Worm (Caenorhabditis elegans) whole organism, L2 larva: ENCODE measurements around the gene ubc-9.

ENCODE experiments used
- C34F6.9 ChIP-seq: fragments of 150-350 bp; optimal IDR thresholded peaks from 2 replicates; lab custom pipeline; 2014; ENCODE audit warnings: missing biosample characterization, missing genetic modification characterization
- F13H6.1 ChIP-seq: sonication (generic microtip); optimal IDR thresholded peaks from 2 replicates; lab custom pipeline; 2016; ENCODE audit warnings: missing genetic modification characterization, missing compliant biosample characterization
- R02D3.7 ChIP-seq: fragments of 150-350 bp; optimal IDR thresholded peaks from 2 replicates; lab custom pipeline; 2014; ENCODE audit warnings: missing biosample characterization, missing genetic modification characterization
- Y55F3AM.14 ChIP-seq: fragments of 200-800 bp; sonication (Bioruptor generic); optimal IDR thresholded peaks from 2 replicates; lab custom pipeline; 2018; ENCODE audit warnings: mild to moderate bottlenecking, missing genetic modification characterization, missing compliant biosample characterization
- ZK546.5 ChIP-seq: sonication (generic microtip); optimal IDR thresholded peaks from 2 replicates; lab custom pipeline; 2017; ENCODE audit warnings: missing biosample characterization, missing genetic modification characterization
- alr-1 ChIP-seq: fragments of 150-350 bp; optimal IDR thresholded peaks from 2 replicates; lab custom pipeline; 2014; ENCODE audit warnings: missing biosample characterization, missing genetic modification characterization
- aly-2 ChIP-seq: fragments of 150-350 bp; optimal IDR thresholded peaks from 2 replicates; lab custom pipeline; 2014; ENCODE audit warnings: missing biosample characterization, missing genetic modification characterization
- ama-1 ChIP-seq: fragments of 150-350 bp; optimal IDR thresholded peaks from 2 replicates; lab custom pipeline; 2018; ENCODE audit warnings: inconsistent platforms
- blmp-1 ChIP-seq: sonication (generic microtip); optimal IDR thresholded peaks from 2 replicates; lab custom pipeline; 2017; ENCODE audit warnings: missing genetic modification characterization, mild to moderate bottlenecking, missing compliant biosample characterization, antibody characterized with exemption, moderate library complexity; ENCODE audit not compliant: insufficient read depth
- ceh-16 ChIP-seq: fragments of 150-350 bp; optimal IDR thresholded peaks from 2 replicates; lab custom pipeline; 2014; ENCODE audit warnings: missing biosample characterization, missing genetic modification characterization
- ceh-82 ChIP-seq: fragments of 150-350 bp; optimal IDR thresholded peaks from 2 replicates; lab custom pipeline; 2014; ENCODE audit warnings: missing biosample characterization, missing genetic modification characterization
- crh-2 ChIP-seq: sonication (generic microtip); optimal IDR thresholded peaks from 2 replicates; lab custom pipeline; 2017; ENCODE audit warnings: missing biosample characterization, missing genetic modification characterization
- dmd-4 ChIP-seq: sonication (generic microtip); optimal IDR thresholded peaks from 2 replicates; lab custom pipeline; 2017; ENCODE audit warnings: missing biosample characterization, missing genetic modification characterization
- egl-27 ChIP-seq: sonication (generic microtip); optimal IDR thresholded peaks from 3 replicates; lab custom pipeline; 2017; ENCODE audit warnings: missing biosample characterization, missing genetic modification reagents, missing genetic modification characterization
- elt-1 ChIP-seq: fragments of 150-350 bp; optimal IDR thresholded peaks from 2 replicates; lab custom pipeline; 2014; ENCODE audit warnings: missing biosample characterization, missing genetic modification characterization
- elt-3 ChIP-seq: sonication (generic microtip); optimal IDR thresholded peaks from 2 replicates; lab custom pipeline; 2017; ENCODE audit warnings: missing biosample characterization, missing genetic modification characterization
- fos-1 ChIP-seq: fragments of 150-350 bp; optimal IDR thresholded peaks from 2 replicates; lab custom pipeline; 2014; ENCODE audit warnings: missing biosample characterization, missing genetic modification characterization
- gmeb-1 ChIP-seq: fragments of 150-350 bp; optimal IDR thresholded peaks from 2 replicates; lab custom pipeline; 2014; ENCODE audit warnings: missing biosample characterization, missing genetic modification characterization
- lin-11 ChIP-seq: fragments of 150-350 bp; sonication (generic microtip); optimal IDR thresholded peaks from 2 replicates; lab custom pipeline; 2014; ENCODE audit warnings: missing biosample characterization, missing genetic modification characterization, inconsistent platforms, mixed read lengths
- lin-13 ChIP-seq: fragments of 150-350 bp; optimal IDR thresholded peaks from 2 replicates; lab custom pipeline; 2014; ENCODE audit warnings: missing biosample characterization, missing genetic modification reagents, missing genetic modification characterization
- lin-39 ChIP-seq: fragments of 150-350 bp; optimal IDR thresholded peaks from 2 replicates; lab custom pipeline; 2014; ENCODE audit warnings: missing biosample characterization, missing genetic modification reagents, missing genetic modification characterization
- lsy-2 ChIP-seq, 2 experiments: fragments of 150-350 bp in 1 of 2; sonication (generic microtip) in 1 of 2; optimal IDR thresholded peaks; 2 replicates each; lab custom pipeline; 2014 to 2017; ENCODE audit warnings: missing biosample characterization in 2 of 2, missing genetic modification characterization in 2 of 2
- mab-5 ChIP-seq: fragments of 150-350 bp; optimal IDR thresholded peaks from 2 replicates; lab custom pipeline; 2014; ENCODE audit warnings: missing biosample characterization, missing genetic modification characterization
- mbf-1 ChIP-seq: sonication (generic microtip); optimal IDR thresholded peaks from 2 replicates; lab custom pipeline; 2017; ENCODE audit warnings: missing biosample characterization, missing genetic modification characterization
- mdl-1 ChIP-seq, 2 experiments: fragments of 150-350 bp in 1 of 2; sonication (generic microtip) in 1 of 2; optimal IDR thresholded peaks; 2 replicates each; lab custom pipeline; 2017; ENCODE audit warnings: missing biosample characterization in 2 of 2, missing genetic modification characterization in 2 of 2
- nhr-10 ChIP-seq: sonication (generic microtip); optimal IDR thresholded peaks from 2 replicates; lab custom pipeline; 2017; ENCODE audit warnings: missing biosample characterization, missing genetic modification characterization
- nhr-11 ChIP-seq: fragments of 150-350 bp; optimal IDR thresholded peaks from 2 replicates; lab custom pipeline; 2014; ENCODE audit warnings: missing biosample characterization, missing genetic modification characterization
- nhr-12 ChIP-seq: fragments of 150-350 bp; optimal IDR thresholded peaks from 2 replicates; lab custom pipeline; 2014; ENCODE audit warnings: missing biosample characterization, missing genetic modification characterization
- nhr-129 ChIP-seq: fragments of 150-350 bp; optimal IDR thresholded peaks from 2 replicates; lab custom pipeline; 2014; ENCODE audit warnings: missing biosample characterization, missing genetic modification characterization
- nhr-21 ChIP-seq: fragments of 150-350 bp; optimal IDR thresholded peaks from 2 replicates; lab custom pipeline; 2014; ENCODE audit warnings: missing biosample characterization, missing genetic modification characterization
- nhr-23 ChIP-seq: fragments of 150-350 bp; optimal IDR thresholded peaks from 2 replicates; lab custom pipeline; 2014; ENCODE audit warnings: missing biosample characterization, missing genetic modification reagents, missing genetic modification characterization
- nhr-237 ChIP-seq: fragments of 150-350 bp; optimal IDR thresholded peaks from 2 replicates; lab custom pipeline; 2014; ENCODE audit warnings: missing biosample characterization, missing genetic modification characterization
- nhr-25 ChIP-seq: fragments of 150-350 bp; sonication (generic microtip); optimal IDR thresholded peaks from 3 replicates; lab custom pipeline; 2014; ENCODE audit warnings: missing biosample characterization, missing genetic modification characterization
- nhr-6 ChIP-seq: fragments of 150-350 bp; optimal IDR thresholded peaks from 2 replicates; lab custom pipeline; 2014; ENCODE audit warnings: missing biosample characterization, missing genetic modification characterization
- nhr-77 ChIP-seq: fragments of 150-350 bp; optimal IDR thresholded peaks from 2 replicates; lab custom pipeline; 2014; ENCODE audit warnings: missing biosample characterization, missing genetic modification characterization
- peb-1 ChIP-seq: fragments of 150-350 bp; optimal IDR thresholded peaks from 2 replicates; lab custom pipeline; 2014; ENCODE audit warnings: missing biosample characterization, missing genetic modification characterization
- sem-4 ChIP-seq: fragments of 150-350 bp; optimal IDR thresholded peaks from 2 replicates; lab custom pipeline; 2014; ENCODE audit warnings: missing biosample characterization, missing genetic modification reagents, missing genetic modification characterization
- skn-1 ChIP-seq: sonication (generic microtip); optimal IDR thresholded peaks from 2 replicates; lab custom pipeline; 2017; ENCODE audit warnings: missing biosample characterization, missing genetic modification characterization
- sma-3 ChIP-seq: sonication (generic microtip); optimal IDR thresholded peaks from 2 replicates; lab custom pipeline; 2016; ENCODE audit warnings: missing genetic modification reagents, missing genetic modification characterization, missing compliant biosample characterization
- sma-9 ChIP-seq, 2 experiments: fragments of 150-350 bp in 1 of 2; sonication (generic microtip) in 1 of 2; optimal IDR thresholded peaks; 2 replicates each; lab custom pipeline; 2014 to 2016; ENCODE audit warnings: missing genetic modification characterization in 2 of 2, mild to moderate bottlenecking in 1 of 2, missing biosample characterization in 1 of 2, missing compliant biosample characterization in 1 of 2, missing genetic modification reagents in 1 of 2, moderate library complexity in 1 of 2
- snpc-4 ChIP-seq: fragments of 150-350 bp; optimal IDR thresholded peaks from 2 replicates; lab custom pipeline; 2014; ENCODE audit warnings: missing biosample characterization, missing genetic modification characterization
- unc-39 ChIP-seq: fragments of 150-350 bp; optimal IDR thresholded peaks from 2 replicates; lab custom pipeline; 2014; ENCODE audit warnings: missing biosample characterization, missing genetic modification characterization
- unc-55 ChIP-seq: fragments of 150-350 bp; sonication (generic microtip); optimal IDR thresholded peaks from 3 replicates; lab custom pipeline; 2014; ENCODE audit warnings: missing biosample characterization, missing genetic modification reagents, missing genetic modification characterization
- unc-62 ChIP-seq: fragments of 150-350 bp; optimal IDR thresholded peaks from 2 replicates; lab custom pipeline; 2014; ENCODE audit warnings: missing biosample characterization, missing genetic modification reagents, missing genetic modification characterization
- zag-1 ChIP-seq: fragments of 150-350 bp; optimal IDR thresholded peaks from 2 replicates; lab custom pipeline; 2014; ENCODE audit warnings: missing biosample characterization, missing genetic modification characterization
- ztf-1 ChIP-seq: fragments of 200-800 bp; sonication (Bioruptor generic); conservative IDR thresholded peaks from 2 replicates; pipeline ENCODE4 v1.3.6; 2022; ENCODE audit warnings: missing genetic modification characterization, missing compliant biosample characterization
- ztf-11 ChIP-seq: sonication (generic microtip); optimal IDR thresholded peaks from 2 replicates; lab custom pipeline; 2017; ENCODE audit warnings: missing biosample characterization, missing genetic modification characterization
- ztf-4 ChIP-seq: fragments of 150-350 bp; optimal IDR thresholded peaks from 2 replicates; lab custom pipeline; 2014; ENCODE audit warnings: missing biosample characterization, missing genetic modification characterization

Gene ubc-9

DNA sequence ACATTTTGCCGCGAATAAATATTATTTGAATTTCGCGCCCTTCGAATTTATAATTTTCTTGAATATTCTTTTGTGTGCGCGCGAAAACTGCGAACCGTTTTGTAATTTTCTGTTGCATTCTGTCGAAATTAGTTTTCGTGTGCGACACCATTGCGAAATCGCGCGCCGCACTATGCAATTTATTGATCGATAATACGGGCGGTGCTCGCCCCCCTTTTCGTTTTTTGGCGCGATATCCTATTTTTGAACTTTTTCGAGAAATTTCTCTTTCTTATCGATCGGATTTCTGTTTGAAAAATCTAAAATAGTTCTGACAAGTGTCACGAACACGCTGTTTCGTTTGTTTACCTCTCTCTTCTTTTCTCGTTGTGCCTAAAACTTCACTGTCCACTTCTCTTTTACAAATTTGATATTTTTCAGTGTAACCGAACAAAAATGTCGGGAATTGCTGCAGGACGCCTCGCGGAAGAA lies at the start of gene ubc-9:
ubc-9 (plus strand) TSS at position 421 of the 471 bp plus-strand sequence.
- TF ChIP-seq nhr-23 (tag; lab: Kevin White, UChicago), result no peak
- TF ChIP-seq C34F6.9 (tag; lab: Kevin White, UChicago), result peak; percentile 76
- TF ChIP-seq Y55F3AM.14 (GFP tag; lab: Kevin White, UChicago), result no peak
- TF ChIP-seq mab-5, result peak; percentile 46
- TF ChIP-seq ceh-82 (tag; lab: Kevin White, UChicago), result no peak
- no peak for TF ChIP-seq elt-3
- no peak for TF ChIP-seq elt-1 (tag; lab: Kevin White, UChicago)
- TF ChIP-seq egl-27 (tag; lab: Kevin White, UChicago), result no peak
- peak; percentile 61 to 79 for TF ChIP-seq lsy-2 (tag; optimal IDR thresholded peaks at IDR 0.05; lab: Kevin White, UChicago)
- no peak for TF ChIP-seq unc-62 (GFP tag; lab: Kevin White, UChicago)
- peak; percentile 44 for TF ChIP-seq lin-11 (tag; lab: Kevin White, UChicago)
- no peak for TF ChIP-seq R02D3.7 (tag; lab: Kevin White, UChicago)
- TF ChIP-seq lin-13, result peak; percentile 89
- peak; percentile 32 for TF ChIP-seq fos-1 (tag; lab: Kevin White, UChicago)
- TF ChIP-seq mdl-1 (tag; optimal IDR thresholded peaks at IDR 0.05; lab: Kevin White, UChicago), result no peak
- TF ChIP-seq nhr-129 (tag; lab: Kevin White, UChicago), result peak; percentile 78
- no peak for TF ChIP-seq ztf-11 (tag; lab: Kevin White, UChicago)
- peak; percentile 87 for TF ChIP-seq unc-55
- no peak for TF ChIP-seq nhr-77 (tag; lab: Kevin White, UChicago)
- peak; percentile 63 for TF ChIP-seq ceh-16
- peak; percentile 76 for TF ChIP-seq sma-3 (GFP tag; lab: Kevin White, UChicago)
- no peak for TF ChIP-seq unc-39
- TF ChIP-seq crh-2, result peak; percentile 63
- TF ChIP-seq blmp-1 (tag; lab: Kevin White, UChicago), result no peak
- TF ChIP-seq nhr-10 (tag; lab: Kevin White, UChicago), result no peak
- no peak for TF ChIP-seq ztf-4 (tag; lab: Kevin White, UChicago)
- no peak for TF ChIP-seq alr-1 (tag; lab: Kevin White, UChicago)
- TF ChIP-seq ztf-1 (GFP tag; lab: Robert Waterston, UW), result no peak
- no peak for TF ChIP-seq nhr-11 (tag; lab: Kevin White, UChicago)
- peak; percentile 81 for TF ChIP-seq F13H6.1
- TF ChIP-seq skn-1, result peak; percentile 41
- TF ChIP-seq sem-4 (tag; lab: Kevin White, UChicago), result no peak
- TF ChIP-seq ama-1 (lab: Kevin White, UChicago), result peak; percentile 74
- TF ChIP-seq sma-9 (GFP tag; optimal IDR thresholded peaks at IDR 0.05; lab: Kevin White, UChicago), result peak; percentile 49
- TF ChIP-seq sma-9 (tag; optimal IDR thresholded peaks at IDR 0.05; lab: Kevin White, UChicago), result no peak
- TF ChIP-seq nhr-21 (tag; lab: Kevin White, UChicago), result peak; percentile 57
- peak; percentile 24 for TF ChIP-seq zag-1 (tag; lab: Kevin White, UChicago)
- no peak for TF ChIP-seq mbf-1 (tag; lab: Kevin White, UChicago)
- no peak for TF ChIP-seq snpc-4 (tag; lab: Kevin White, UChicago)
- TF ChIP-seq nhr-12, result no peak
- TF ChIP-seq ZK546.5 (tag; lab: Kevin White, UChicago), result no peak
- TF ChIP-seq nhr-6, result no peak
- TF ChIP-seq gmeb-1 (tag; lab: Kevin White, UChicago), result peak; percentile 75
- no peak for TF ChIP-seq peb-1
- peak; percentile 55 for TF ChIP-seq nhr-25 (tag; lab: Kevin White, UChicago)
- no peak for TF ChIP-seq lin-39 (tag; lab: Kevin White, UChicago)
- TF ChIP-seq aly-2 (tag; lab: Kevin White, UChicago), result no peak
- TF ChIP-seq dmd-4 (tag; lab: Kevin White, UChicago), result no peak
- no peak for TF ChIP-seq nhr-237 (tag; lab: Kevin White, UChicago)
